Worm (Caenorhabditis elegans) whole organism, L1 larva: ENCODE measurements around the gene 2L52.1.

Experiments used
- C04F5.9 ChIP-seq: sonication (generic microtip); optimal IDR thresholded peaks from 2 replicates; lab custom pipeline; 2016; ENCODE audit warnings: missing genetic modification characterization, missing compliant biosample characterization
- C16A3.4 ChIP-seq: fragments of 150-350 bp; optimal IDR thresholded peaks from 2 replicates; lab custom pipeline; 2014; ENCODE audit warnings: missing biosample characterization, missing genetic modification characterization
- aha-1 ChIP-seq: fragments of 150-350 bp; optimal IDR thresholded peaks from 2 replicates; lab custom pipeline; 2014; ENCODE audit warnings: missing biosample characterization, missing genetic modification characterization
- ama-1 ChIP-seq: fragments of 150-350 bp; optimal IDR thresholded peaks from 2 replicates; lab custom pipeline; 2014
- ceh-8 ChIP-seq: fragments of 200-800 bp; sonication (Bioruptor generic); optimal IDR thresholded peaks from 2 replicates; lab custom pipeline; 2018; ENCODE audit warnings: mild to moderate bottlenecking, missing genetic modification characterization, moderate library complexity, missing compliant biosample characterization
- ceh-90 ChIP-seq: sonication (generic microtip); optimal IDR thresholded peaks from 2 replicates; lab custom pipeline; 2016; ENCODE audit warnings: missing genetic modification characterization, missing compliant biosample characterization
- ces-1 ChIP-seq: fragments of 150-350 bp; optimal IDR thresholded peaks from 2 replicates; lab custom pipeline; 2014; ENCODE audit warnings: missing biosample characterization, missing genetic modification reagents, missing genetic modification characterization
- dsc-1 ChIP-seq: sonication (generic microtip); optimal IDR thresholded peaks from 2 replicates; lab custom pipeline; 2016; ENCODE audit warnings: mild to moderate bottlenecking, missing genetic modification characterization, missing compliant biosample characterization
- efl-1 ChIP-seq, 4 experiments: fragments of 150-350 bp; optimal IDR thresholded peaks in 3 of 4; peaks in 1 of 4; 1 replicate in 1 of 4; 2 replicates in 3 of 4; lab custom pipeline; 2014; ENCODE audit warnings: missing biosample characterization in 2 of 4, missing genetic modification characterization in 2 of 4, missing genetic modification reagents in 2 of 4
- efl-3 ChIP-seq: fragments of 200-800 bp; sonication (Bioruptor generic); optimal IDR thresholded peaks from 2 replicates; lab custom pipeline; 2018; ENCODE audit warnings: mild to moderate bottlenecking, missing genetic modification characterization, missing compliant biosample characterization
- egl-13 ChIP-seq: sonication (generic microtip); optimal IDR thresholded peaks from 2 replicates; lab custom pipeline; 2016; ENCODE audit warnings: missing genotype, missing genetic modification reagents, missing genetic modification characterization, missing compliant biosample characterization
- elt-2 ChIP-seq: sonication (generic microtip); optimal IDR thresholded peaks from 2 replicates; lab custom pipeline; 2016; ENCODE audit warnings: missing genetic modification characterization, mild to moderate bottlenecking, inconsistent platforms, missing compliant biosample characterization, missing genetic modification reagents
- ets-5 ChIP-seq: fragments of 200-800 bp; sonication (Bioruptor generic); IDR thresholded peaks from 2 replicates; pipeline ENCODE4 v1.3.6; 2022; ENCODE audit warnings: missing genetic modification characterization, missing compliant biosample characterization
- fkh-10 ChIP-seq: sonication (generic microtip); optimal IDR thresholded peaks from 2 replicates; lab custom pipeline; 2017; ENCODE audit warnings: missing biosample characterization, missing genetic modification reagents, missing genetic modification characterization
- fkh-8 ChIP-seq: sonication (generic microtip); optimal IDR thresholded peaks from 2 replicates; lab custom pipeline; 2016; ENCODE audit warnings: mild to moderate bottlenecking, missing genetic modification characterization, missing compliant biosample characterization
- grh-1 ChIP-seq: fragments of 200-800 bp; sonication (Bioruptor generic); IDR thresholded peaks from 2 replicates; pipeline ENCODE4 v1.3.6; 2022; ENCODE audit warnings: missing genetic modification reagents, missing genetic modification characterization, missing compliant biosample characterization
- hlh-4 ChIP-seq: sonication (generic microtip); optimal IDR thresholded peaks from 2 replicates; lab custom pipeline; 2016; ENCODE audit warnings: mild to moderate bottlenecking, missing genetic modification characterization, missing compliant biosample characterization
- hpl-2 ChIP-seq: fragments of 150-350 bp; optimal IDR thresholded peaks from 2 replicates; lab custom pipeline; 2014; ENCODE audit warnings: missing biosample characterization, missing genetic modification reagents, missing genetic modification characterization
- irx-1 ChIP-seq: sonication (generic microtip); optimal IDR thresholded peaks from 2 replicates; lab custom pipeline; 2016; ENCODE audit warnings: missing genetic modification characterization, missing compliant biosample characterization
- isw-1 ChIP-seq: fragments of 200-800 bp; sonication (Bioruptor generic); IDR thresholded peaks from 2 replicates; pipeline ENCODE4 v1.3.6; 2022; ENCODE audit warnings: missing genetic modification characterization, missing compliant biosample characterization
- jun-1 ChIP-seq: fragments of 150-350 bp; optimal IDR thresholded peaks from 2 replicates; lab custom pipeline; 2014; ENCODE audit warnings: missing biosample characterization, missing genetic modification reagents, missing genetic modification characterization
- lin-14 ChIP-seq: fragments of 200-800 bp; sonication (Bioruptor generic); optimal IDR thresholded peaks from 2 replicates; lab custom pipeline; 2018; ENCODE audit warnings: mild to moderate bottlenecking, missing genetic modification characterization, moderate library complexity, missing compliant biosample characterization
- lin-15B ChIP-seq: fragments of 150-350 bp; sonication (generic microtip); optimal IDR thresholded peaks from 3 replicates; lab custom pipeline; 2014; ENCODE audit warnings: missing biosample characterization, missing genetic modification characterization
- lin-35 ChIP-seq, 2 experiments: fragments of 150-350 bp; optimal IDR thresholded peaks; 2 replicates each; lab custom pipeline; 2014; ENCODE audit warnings: missing biosample characterization in 2 of 2, missing genetic modification characterization in 2 of 2, missing genetic modification reagents in 2 of 2
- lin-39 ChIP-seq: fragments of 150-350 bp; optimal IDR thresholded peaks from 2 replicates; lab custom pipeline; 2014; ENCODE audit warnings: missing biosample characterization, missing genetic modification reagents, missing genetic modification characterization
- nhr-47 ChIP-seq: sonication (generic microtip); optimal IDR thresholded peaks from 2 replicates; lab custom pipeline; 2016; ENCODE audit warnings: mild to moderate bottlenecking, missing genetic modification characterization, moderate library complexity, missing compliant biosample characterization
- nhr-71 ChIP-seq: sonication (generic microtip); optimal IDR thresholded peaks from 2 replicates; lab custom pipeline; 2016; ENCODE audit warnings: mild to moderate bottlenecking, missing genetic modification characterization, moderate library complexity, missing compliant biosample characterization
- nhr-76 ChIP-seq: sonication (generic microtip); optimal IDR thresholded peaks from 2 replicates; lab custom pipeline; 2017; ENCODE audit warnings: missing biosample characterization, missing genetic modification characterization
- nhr-85 ChIP-seq: sonication (generic microtip); peaks from one replicate; lab custom pipeline; 2016; ENCODE audit warnings: missing genetic modification characterization, inconsistent platforms, missing compliant biosample characterization
- pag-3 ChIP-seq: sonication (generic microtip); optimal IDR thresholded peaks from 2 replicates; lab custom pipeline; 2017; ENCODE audit warnings: missing genetic modification characterization, mild to moderate bottlenecking, missing compliant biosample characterization, antibody characterized with exemption, borderline replicate concordance; ENCODE audit not compliant: insufficient read depth
- skn-1 ChIP-seq: fragments of 150-350 bp; optimal IDR thresholded peaks from 2 replicates; lab custom pipeline; 2014; ENCODE audit warnings: missing biosample characterization, missing genetic modification characterization
- snpc-4 ChIP-seq: fragments of 150-350 bp; optimal IDR thresholded peaks from 2 replicates; lab custom pipeline; 2014; ENCODE audit warnings: missing biosample characterization, missing genetic modification characterization
- swsn-7 ChIP-seq: sonication (generic microtip); optimal IDR thresholded peaks from 2 replicates; lab custom pipeline; 2016; ENCODE audit warnings: missing genetic modification characterization, missing compliant biosample characterization
- tlp-1 ChIP-seq: fragments of 150-350 bp; optimal IDR thresholded peaks from 2 replicates; lab custom pipeline; 2014; ENCODE audit warnings: missing biosample characterization, missing genetic modification characterization
- unc-30 ChIP-seq: sonication (generic microtip); optimal IDR thresholded peaks from 2 replicates; lab custom pipeline; 2017; ENCODE audit warnings: missing biosample characterization, missing genetic modification characterization
- unc-62 ChIP-seq: fragments of 150-350 bp; optimal IDR thresholded peaks from 2 replicates; lab custom pipeline; 2014; ENCODE audit warnings: missing biosample characterization, missing genetic modification reagents, missing genetic modification characterization
- unc-86 ChIP-seq: sonication (generic microtip); optimal IDR thresholded peaks from 2 replicates; lab custom pipeline; 2016; ENCODE audit warnings: missing genetic modification characterization, missing compliant biosample characterization
- zip-4 ChIP-seq: fragments of 200-800 bp; sonication (Bioruptor generic); optimal IDR thresholded peaks from 2 replicates; lab custom pipeline; 2018; ENCODE audit warnings: mild to moderate bottlenecking, missing genetic modification characterization, moderate library complexity, missing compliant biosample characterization
- ztf-4 ChIP-seq: fragments of 150-350 bp; optimal IDR thresholded peaks from 2 replicates; lab custom pipeline; 2014; ENCODE audit warnings: missing biosample characterization, missing genetic modification characterization

The 2L52.1 gene

ce11 chrII:31521-31920 is 29.9 kb downstream of the 2L52.1 start, which contains the start of the genes F23F1.5 and fbxc-54 (continued):
- TF ChIP-seq jun-1 (no peak), nhr-76 (no peak), fkh-8 (tag; lab: Kevin White, UChicago) (no peak), efl-1 (optimal IDR thresholded peaks at IDR 0.05; lab: Kevin White, UChicago) (peak; percentile 29 to 51), efl-1 (GFP tag; optimal IDR thresholded peaks at IDR 0.05 in 1 of 2; lab: Kevin White, UChicago) (peak; percentile 44 to 77), hpl-2 (GFP tag; lab: Kevin White, UChicago) (no peak), isw-1 (GFP tag; lab: Robert Waterston, UW) (no peak), ets-5 (no peak), ceh-90 (no peak), lin-35 (GFP tag; optimal IDR thresholded peaks at IDR 0.05; lab: Kevin White, UChicago) (peak; percentile 16 to 55), ces-1 (no peak), ama-1 (lab: Kevin White, UChicago) (no peak), lin-14 (no peak), unc-30 (tag; lab: Kevin White, UChicago) (no peak), lin-15B (peak; percentile 22), C04F5.9 (no peak), lin-39 (tag; lab: Kevin White, UChicago) (no peak), nhr-47 (peak; percentile 2), nhr-71 (tag; lab: Kevin White, UChicago) (no peak), swsn-7 (tag; lab: Kevin White, UChicago) (no peak), tlp-1 (no peak), zip-4 (peak; percentile 43), ztf-4 (tag; lab: Kevin White, UChicago) (no peak), snpc-4 (tag; lab: Kevin White, UChicago) (peak; percentile 27), skn-1 (tag; lab: Kevin White, UChicago) (peak; percentile 89), irx-1 (tag; lab: Kevin White, UChicago) (no peak), C16A3.4 (tag; lab: Kevin White, UChicago) (peak; percentile 46)

- TF ChIP-seq ceh-8 (GFP tag; lab: Kevin White, UChicago) (no peak), nhr-85 (tag; lab: Kevin White, UChicago) (no peak), dsc-1 (tag; lab: Kevin White, UChicago) (no peak), hlh-4 (tag; lab: Kevin White, UChicago) (no peak)
Observed at ce11 chrII:33904-34303, 32.3 kb downstream of the 2L52.1 start, which contains the start of gene F23F1.2. TSS of gene F23F1.2 (plus strand) at chrII:34204.

DNA sequence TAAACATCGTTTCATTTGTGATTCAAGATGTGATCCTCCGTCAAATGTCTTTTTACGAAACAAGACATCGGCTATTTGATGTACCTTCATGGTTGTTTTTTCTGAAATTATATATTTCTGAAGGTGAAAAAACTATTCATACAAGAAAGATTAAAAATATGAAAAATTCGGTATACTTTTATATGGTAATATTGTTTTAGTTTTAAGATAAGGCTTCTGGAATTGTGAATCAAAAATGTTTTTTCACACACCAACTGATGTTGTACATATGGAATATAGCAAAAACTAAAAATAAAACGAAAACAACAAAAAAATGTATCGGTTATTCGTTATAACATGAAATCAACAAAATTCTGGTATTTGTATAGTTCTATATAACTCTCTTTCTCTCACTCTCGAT is 35.6 kb downstream of the 2L52.1 start, which contains the start of gene F23F1.6:
TSS of gene F23F1.6 (minus strand) at position 101 of the 400 bp plus-strand sequence.
- TF ChIP-seq aha-1 (tag; lab: Kevin White, UChicago) (no peak), nhr-47 (no peak), pag-3 (tag; lab: Kevin White, UChicago) (no peak), egl-13 (tag; lab: Kevin White, UChicago) (no peak), lin-39 (tag; lab: Kevin White, UChicago) (no peak), unc-86 (tag; lab: Kevin White, UChicago) (no peak), unc-62 (GFP tag; lab: Kevin White, UChicago) (no peak), elt-2 (tag; lab: Kevin White, UChicago) (no peak), grh-1 (GFP tag; lab: Robert Waterston, UW) (no peak), isw-1 (GFP tag; lab: Robert Waterston, UW) (no peak), efl-3 (no peak), jun-1 (no peak)
- TF ChIP-seq, all 84 proteins: peak for 0

DNA sequence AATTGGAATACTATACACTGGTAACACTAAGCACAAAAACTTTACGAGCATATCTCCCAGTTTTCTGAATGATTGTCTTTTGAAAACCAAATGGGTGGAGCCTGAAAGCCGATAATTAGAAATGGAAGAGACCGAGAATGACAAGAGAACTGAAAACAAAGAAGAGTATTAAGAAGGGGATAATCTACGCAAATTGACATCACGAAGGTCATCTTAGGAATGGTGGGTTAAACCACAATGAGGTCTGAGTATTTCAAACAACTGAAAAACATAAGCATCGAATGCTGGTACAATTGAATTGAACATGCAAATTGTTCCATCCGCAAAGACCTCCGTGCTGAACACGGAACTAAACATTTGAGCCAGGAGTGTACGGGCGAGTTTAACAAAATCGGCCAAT is 37.8 kb downstream of the 2L52.1 start, which contains the start of gene spp-24:
TSS of gene spp-24 (minus strand) at position 101 of the 400 bp plus-strand sequence.
- TF ChIP-seq nhr-85 (tag; lab: Kevin White, UChicago) (peak; percentile 61), fkh-10 (GFP tag; lab: Kevin White, UChicago) (no peak), pag-3 (tag; lab: Kevin White, UChicago) (no peak)
